Worm (Caenorhabditis elegans) whole organism, young adult: ENCODE measurements around the gene srx-116.

ENCODE experiments used
- B0336.3 ChIP-seq: fragments of 200-800 bp; sonication (Bioruptor generic); IDR thresholded peaks from 2 replicates; pipeline ENCODE4 v1.3.6; 2022; ENCODE audit warnings: missing genetic modification characterization, missing compliant biosample characterization
- C17E4.6 ChIP-seq: fragments of 200-800 bp; sonication (Bioruptor generic); IDR thresholded peaks from 2 replicates; pipeline ENCODE4 v1.3.6; 2022; ENCODE audit warnings: missing genetic modification reagents, missing genetic modification characterization, missing compliant biosample characterization
- D2030.7 ChIP-seq: fragments of 200-800 bp; sonication (Bioruptor generic); IDR thresholded peaks from 2 replicates; pipeline ENCODE4 v1.3.6; 2022; ENCODE audit warnings: missing genetic modification reagents, missing genetic modification characterization, missing compliant biosample characterization
- F23B12.7 ChIP-seq: sonication (generic microtip); optimal IDR thresholded peaks from 2 replicates; lab custom pipeline; 2017; ENCODE audit warnings: missing genetic modification characterization, mild to moderate bottlenecking, missing compliant biosample characterization, antibody characterized with exemption, moderate library complexity; ENCODE audit not compliant: insufficient read depth
- F52B5.7 ChIP-seq: sonication (generic microtip); optimal IDR thresholded peaks from 2 replicates; lab custom pipeline; 2016; ENCODE audit warnings: mild to moderate bottlenecking, missing genetic modification characterization, missing compliant biosample characterization
- F57A8.1 ChIP-seq: fragments of 200-800 bp; sonication (Bioruptor generic); optimal IDR thresholded peaks from 2 replicates; lab custom pipeline; 2018; ENCODE audit warnings: mild to moderate bottlenecking, missing genetic modification characterization, moderate library complexity, missing compliant biosample characterization
- F57C9.4 ChIP-seq: sonication (generic microtip); optimal IDR thresholded peaks from 2 replicates; lab custom pipeline; 2017; ENCODE audit warnings: mild to moderate bottlenecking, missing genetic modification characterization, missing compliant biosample characterization
- K11D2.4 ChIP-seq: fragments of 200-800 bp; sonication (Bioruptor generic); IDR thresholded peaks from 2 replicates; pipeline ENCODE4 v1.3.6; 2022; ENCODE audit warnings: missing genetic modification reagents, missing genetic modification characterization, missing compliant biosample characterization
- T26A5.8 ChIP-seq: sonication (generic microtip); optimal IDR thresholded peaks from 2 replicates; lab custom pipeline; 2016; ENCODE audit warnings: missing genetic modification characterization, missing compliant biosample characterization
- Y79H2A.3 ChIP-seq: fragments of 200-800 bp; sonication (Bioruptor generic); conservative IDR thresholded peaks from 2 replicates; pipeline ENCODE4 v1.3.6; 2022; ENCODE audit warnings: missing genetic modification reagents, missing genetic modification characterization, missing compliant biosample characterization
- Y95B8A.8 ChIP-seq: fragments of 200-800 bp; sonication (Bioruptor generic); IDR thresholded peaks from 2 replicates; pipeline ENCODE4 v1.3.6; 2022; ENCODE audit warnings: missing genetic modification reagents, missing genetic modification characterization, missing compliant biosample characterization
- ZK185.1 ChIP-seq: sonication (generic microtip); optimal IDR thresholded peaks from 2 replicates; lab custom pipeline; 2016; ENCODE audit warnings: mild to moderate bottlenecking, missing genetic modification characterization, missing compliant biosample characterization; ENCODE audit not compliant: poor library complexity, severe bottlenecking
- aptf-2 ChIP-seq: fragments of 200-800 bp; sonication (Bioruptor generic); conservative IDR thresholded peaks from 2 replicates; pipeline ENCODE4 v1.3.6; 2022; ENCODE audit warnings: missing genetic modification reagents, missing genetic modification characterization, missing compliant biosample characterization
- aptf-3 ChIP-seq: fragments of 200-800 bp; sonication (Bioruptor generic); IDR thresholded peaks from 2 replicates; pipeline ENCODE4 v1.3.6; 2022; ENCODE audit warnings: missing genetic modification characterization, missing compliant biosample characterization
- atf-7 ChIP-seq: sonication (generic microtip); optimal IDR thresholded peaks from 2 replicates; lab custom pipeline; 2017; ENCODE audit warnings: mild to moderate bottlenecking, missing genetic modification characterization, missing compliant biosample characterization
- bed-2 ChIP-seq: fragments of 200-800 bp; sonication (Bioruptor generic); IDR thresholded peaks from 2 replicates; pipeline ENCODE4 v1.3.6; 2022; ENCODE audit warnings: missing genetic modification reagents, missing genetic modification characterization, missing compliant biosample characterization
- ccch-3 ChIP-seq: fragments of 200-800 bp; sonication (Bioruptor generic); optimal IDR thresholded peaks from 2 replicates; lab custom pipeline; 2018; ENCODE audit warnings: mild to moderate bottlenecking, missing genetic modification characterization, missing compliant biosample characterization
- cebp-2 ChIP-seq: fragments of 200-800 bp; sonication (Bioruptor generic); IDR thresholded peaks from 2 replicates; pipeline ENCODE4 v1.3.6; 2022; ENCODE audit warnings: missing genetic modification characterization, missing compliant biosample characterization
- ceh-27 ChIP-seq: fragments of 200-800 bp; sonication (Bioruptor generic); optimal IDR thresholded peaks from 2 replicates; lab custom pipeline; 2018; ENCODE audit warnings: mild to moderate bottlenecking, missing genetic modification characterization, moderate library complexity, missing compliant biosample characterization
- ceh-40 ChIP-seq: fragments of 200-800 bp; sonication (Bioruptor generic); IDR thresholded peaks from 2 replicates; pipeline ENCODE4 v1.3.6; 2022; ENCODE audit warnings: missing genetic modification characterization, missing compliant biosample characterization
- die-1 ChIP-seq: sonication (generic microtip); optimal IDR thresholded peaks from 2 replicates; lab custom pipeline; 2016; ENCODE audit warnings: missing genotype, mild to moderate bottlenecking, missing genetic modification characterization, missing compliant biosample characterization
- dpff-1 ChIP-seq: sonication (generic microtip); optimal IDR thresholded peaks from 2 replicates; lab custom pipeline; 2017; ENCODE audit warnings: mild to moderate bottlenecking, missing genetic modification characterization, missing compliant biosample characterization
- dpl-1 ChIP-seq: fragments of 150-350 bp; optimal IDR thresholded peaks from 2 replicates; lab custom pipeline; 2014; ENCODE audit warnings: missing biosample characterization, missing genetic modification reagents, missing genetic modification characterization
- gei-17 ChIP-seq: fragments of 200-800 bp; sonication (Bioruptor generic); optimal IDR thresholded peaks from 2 replicates; lab custom pipeline; 2018; ENCODE audit warnings: mild to moderate bottlenecking, missing genetic modification characterization, missing compliant biosample characterization
- hsf-1 ChIP-seq: fragments of 200-800 bp; sonication (Bioruptor generic); IDR thresholded peaks from 2 replicates; pipeline ENCODE4 v1.3.6; 2022; ENCODE audit warnings: missing genetic modification reagents, missing genetic modification characterization, missing compliant biosample characterization
- let-526 ChIP-seq: fragments of 200-800 bp; sonication (Bioruptor generic); IDR thresholded peaks from 2 replicates; pipeline ENCODE4 v1.3.6; 2022; ENCODE audit warnings: missing genetic modification reagents, missing genetic modification characterization, missing compliant biosample characterization
- lin-26 ChIP-seq: fragments of 200-800 bp; sonication (Bioruptor generic); IDR thresholded peaks from 2 replicates; pipeline ENCODE4 v1.3.6; 2022; ENCODE audit warnings: missing genetic modification reagents, missing genetic modification characterization, missing compliant biosample characterization
- madf-3 ChIP-seq: fragments of 200-800 bp; sonication (Bioruptor generic); IDR thresholded peaks from 2 replicates; pipeline ENCODE4 v1.3.6; 2022; ENCODE audit warnings: missing genetic modification reagents, missing genetic modification characterization, missing compliant biosample characterization
- nfyb-1 ChIP-seq: fragments of 200-800 bp; sonication (Bioruptor generic); IDR thresholded peaks from 2 replicates; pipeline ENCODE4 v1.3.6; 2022; ENCODE audit warnings: missing genetic modification reagents, missing genetic modification characterization, missing compliant biosample characterization
- nhr-27 ChIP-seq: fragments of 200-800 bp; sonication (Bioruptor generic); optimal IDR thresholded peaks from 2 replicates; lab custom pipeline; 2018; ENCODE audit warnings: mild to moderate bottlenecking, missing genetic modification characterization, moderate library complexity, missing compliant biosample characterization
- nhr-80 ChIP-seq: sonication (generic microtip); optimal IDR thresholded peaks from 2 replicates; lab custom pipeline; 2016; ENCODE audit warnings: missing genetic modification characterization, missing compliant biosample characterization
- pha-4 ChIP-seq: fragments of 150-350 bp; sonication (generic microtip); optimal IDR thresholded peaks from 2 replicates; lab custom pipeline; 2014; ENCODE audit warnings: missing biosample characterization, missing genetic modification reagents, missing genetic modification characterization
- sdz-38 ChIP-seq: sonication (generic microtip); optimal IDR thresholded peaks from 2 replicates; lab custom pipeline; 2016; ENCODE audit warnings: missing genotype, missing genetic modification characterization, missing compliant biosample characterization
- snpc-3.4 ChIP-seq: sonication (generic microtip); optimal IDR thresholded peaks from 2 replicates; lab custom pipeline; 2017; ENCODE audit warnings: missing genetic modification characterization, mild to moderate bottlenecking, missing compliant biosample characterization, antibody characterized with exemption, moderate library complexity, missing genotype, missing genetic modification reagents
- tbx-9 ChIP-seq: sonication (generic microtip); optimal IDR thresholded peaks from 2 replicates; lab custom pipeline; 2016; ENCODE audit warnings: borderline replicate concordance, missing genetic modification characterization, inconsistent platforms, missing compliant biosample characterization
- xnd-1 ChIP-seq: sonication (generic microtip); optimal IDR thresholded peaks from 2 replicates; lab custom pipeline; 2016; ENCODE audit warnings: missing genotype, missing genetic modification reagents, missing genetic modification characterization, missing compliant biosample characterization
- ztf-18 ChIP-seq: sonication (generic microtip); optimal IDR thresholded peaks from 2 replicates; lab custom pipeline; 2016; ENCODE audit warnings: missing genotype, mild to moderate bottlenecking, missing genetic modification characterization, missing compliant biosample characterization
- ztf-22 ChIP-seq: fragments of 200-800 bp; sonication (Bioruptor generic); optimal IDR thresholded peaks from 2 replicates; lab custom pipeline; 2018; ENCODE audit warnings: mild to moderate bottlenecking, missing genetic modification characterization, moderate library complexity, missing compliant biosample characterization
- ztf-25 ChIP-seq: fragments of 200-800 bp; sonication (Bioruptor generic); IDR thresholded peaks from 2 replicates; pipeline ENCODE4 v1.3.6; 2022; ENCODE audit warnings: missing genetic modification reagents, missing genetic modification characterization, missing compliant biosample characterization
- ztf-26 ChIP-seq: sonication (generic microtip); optimal IDR thresholded peaks from 2 replicates; lab custom pipeline; 2017; ENCODE audit warnings: missing genetic modification characterization, missing compliant biosample characterization
- ztf-3 ChIP-seq: fragments of 200-800 bp; sonication (Bioruptor generic); optimal IDR thresholded peaks from 2 replicates; lab custom pipeline; 2018; ENCODE audit warnings: mild to moderate bottlenecking, missing genetic modification characterization, missing compliant biosample characterization
- ztf-6 ChIP-seq: fragments of 200-800 bp; sonication (Bioruptor generic); IDR thresholded peaks from 2 replicates; pipeline ENCODE4 v1.3.6; 2022; ENCODE audit warnings: missing genetic modification reagents, missing genetic modification characterization, missing compliant biosample characterization

Gene srx-116

ce11 chrV:12661619-12662018 lies 9.1 kb upstream of the srx-116 start, which contains the start of gene W05B10.3:
TSS of gene W05B10.3 (minus strand) at chrV:12661719.
- TF ChIP-seq nhr-27 = no peak
- TF ChIP-seq ztf-25 (GFP tag; lab: Robert Waterston, UW) = no peak
- no peak for TF ChIP-seq gei-17 (GFP tag; lab: Kevin White, UChicago)

ce11 chrV:12663386-12663785 lies 7.3 kb upstream of the srx-116 start:
- TF ChIP-seq nfyb-1 (GFP tag; lab: Robert Waterston, UW) = no peak
- TF ChIP-seq tbx-9 = no peak
- no peak for TF ChIP-seq lin-26 (GFP tag; lab: Robert Waterston, UW)
- TF ChIP-seq cebp-2 (GFP tag; lab: Robert Waterston, UW) = no peak
- no peak for TF ChIP-seq F57A8.1 (GFP tag; lab: Kevin White, UChicago)
- TF ChIP-seq hsf-1 = no peak
- TF ChIP-seq ztf-22 (GFP tag; lab: Kevin White, UChicago) = no peak
- TF ChIP-seq F23B12.7 = no peak
- TF ChIP-seq ztf-26 = no peak
- TF ChIP-seq dpff-1 (tag; lab: Kevin White, UChicago) = no peak
- no peak for TF ChIP-seq Y79H2A.3 (GFP tag; lab: Robert Waterston, UW)
- no peak for TF ChIP-seq ccch-3 (GFP tag; lab: Kevin White, UChicago)
- no peak for TF ChIP-seq aptf-2 (GFP tag; lab: Robert Waterston, UW)
- TF ChIP-seq T26A5.8 (tag; lab: Kevin White, UChicago) = no peak
- no peak for TF ChIP-seq die-1
- TF ChIP-seq ztf-18 (tag; lab: Kevin White, UChicago) = no peak
- TF ChIP-seq dpl-1 = no peak
- no peak for TF ChIP-seq xnd-1 (tag; lab: Kevin White, UChicago)
- no peak for TF ChIP-seq atf-7 (tag; lab: Kevin White, UChicago)
- TF ChIP-seq, all 124 proteins: peak for 0

ce11 chrV:12667397-12667796 lies 3.3 kb upstream of the srx-116 start:
- TF ChIP-seq ZK185.1 (tag; lab: Kevin White, UChicago) (no peak), madf-3 (GFP tag; lab: Robert Waterston, UW) (no peak), atf-7 (tag; lab: Kevin White, UChicago) (no peak), ztf-3 (GFP tag; lab: Kevin White, UChicago) (no peak), ztf-18 (tag; lab: Kevin White, UChicago) (no peak), ceh-40 (GFP tag; lab: Robert Waterston, UW) (no peak), ztf-6 (no peak), Y95B8A.8 (no peak), bed-2 (GFP tag; lab: Robert Waterston, UW) (no peak), ztf-25 (GFP tag; lab: Robert Waterston, UW) (no peak)

DNA sequence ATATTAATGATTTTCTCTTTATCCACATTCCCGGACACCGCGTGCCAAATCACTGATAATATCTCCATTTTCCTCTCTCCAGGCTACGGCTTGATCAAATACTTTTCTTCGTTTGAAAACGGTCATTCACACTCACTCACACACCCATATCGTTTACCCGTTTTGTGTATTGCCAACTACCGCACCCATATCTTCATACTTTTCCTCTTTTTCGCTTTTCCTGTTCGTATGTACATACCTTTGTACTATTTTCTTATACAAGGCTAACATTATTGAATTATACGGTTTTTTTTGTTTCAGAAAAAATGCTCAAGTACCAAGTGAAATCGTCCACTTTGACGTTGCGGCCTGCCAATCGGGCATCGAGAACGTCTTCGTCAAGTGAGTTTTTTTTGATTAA lies 2.8 kb upstream of the srx-116 start, which contains the start of gene W05B10.4:
Gene W05B10.4 (plus strand): TSS at position 301 of the 400 bp plus-strand sequence.
- TF ChIP-seq ceh-27 (GFP tag; lab: Kevin White, UChicago) = peak; percentile 10
- TF ChIP-seq K11D2.4 = no peak

DNA sequence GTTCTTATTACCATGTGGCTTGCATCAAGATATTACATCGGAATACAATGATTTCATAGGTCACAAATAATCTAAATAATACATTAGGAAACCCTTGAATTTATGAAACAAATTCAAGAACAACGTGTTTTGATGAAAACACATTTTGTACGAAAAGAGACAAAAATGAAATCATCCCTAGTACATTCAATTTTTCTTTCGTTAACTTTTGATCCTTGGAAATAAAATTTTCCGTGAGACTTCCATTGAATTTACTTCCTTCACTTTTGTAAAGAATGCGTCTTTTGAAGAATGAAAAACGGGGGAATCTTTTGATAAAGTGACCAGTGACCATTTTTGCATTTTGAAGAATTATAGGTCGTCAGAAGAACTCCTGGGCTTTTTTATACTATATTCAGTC lies 3.0 kb downstream of the srx-116 start:
- TF ChIP-seq F57C9.4 (no peak), D2030.7 (GFP tag; lab: Robert Waterston, UW) (no peak), let-526 (GFP tag; lab: Robert Waterston, UW) (no peak), B0336.3 (GFP tag; lab: Robert Waterston, UW) (no peak), C17E4.6 (GFP tag; lab: Robert Waterston, UW) (no peak), pha-4 (tag; lab: Kevin White, UChicago) (no peak), nhr-80 (tag; lab: Kevin White, UChicago) (no peak), snpc-3.4 (no peak), ceh-40 (GFP tag; lab: Robert Waterston, UW) (no peak), aptf-3 (no peak), F57A8.1 (GFP tag; lab: Kevin White, UChicago) (no peak), lin-26 (GFP tag; lab: Robert Waterston, UW) (no peak), dpl-1 (no peak), F52B5.7 (tag; lab: Kevin White, UChicago) (no peak), sdz-38 (tag; lab: Kevin White, UChicago) (no peak)
